Fruit fly (Drosophila melanogaster) whole organism: ENCODE data around the gene Usp1.

Experiments
- CG8478 ChIP-seq: fragments of >200 bp; optimal IDR thresholded peaks from 2 replicates; lab custom pipeline; 2018; ENCODE audit warnings: inconsistent platforms
- Dll ChIP-seq: fragments of >200 bp; optimal IDR thresholded peaks from 2 replicates; lab custom pipeline; 2017
- EcR ChIP-seq, 2 experiments: fragments of >200 bp; optimal IDR thresholded peaks; 2 replicates each; lab custom pipeline; 2017; ENCODE audit warnings: missing biosample characterization in 2 of 2, missing genetic modification characterization in 2 of 2, missing genetic modification reagents in 2 of 2
- pan ChIP-seq: fragments of >200 bp; optimal IDR thresholded peaks from 2 replicates; lab custom pipeline; 2017
- psq ChIP-seq: fragments of >200 bp; optimal IDR thresholded peaks from 2 replicates; lab custom pipeline; 2017
- usp ChIP-seq: fragments of >200 bp; optimal IDR thresholded peaks from 2 replicates; lab custom pipeline; 2017; ENCODE audit warnings: missing biosample characterization, missing genetic modification characterization, mixed read lengths

The Usp1 gene

DNA sequence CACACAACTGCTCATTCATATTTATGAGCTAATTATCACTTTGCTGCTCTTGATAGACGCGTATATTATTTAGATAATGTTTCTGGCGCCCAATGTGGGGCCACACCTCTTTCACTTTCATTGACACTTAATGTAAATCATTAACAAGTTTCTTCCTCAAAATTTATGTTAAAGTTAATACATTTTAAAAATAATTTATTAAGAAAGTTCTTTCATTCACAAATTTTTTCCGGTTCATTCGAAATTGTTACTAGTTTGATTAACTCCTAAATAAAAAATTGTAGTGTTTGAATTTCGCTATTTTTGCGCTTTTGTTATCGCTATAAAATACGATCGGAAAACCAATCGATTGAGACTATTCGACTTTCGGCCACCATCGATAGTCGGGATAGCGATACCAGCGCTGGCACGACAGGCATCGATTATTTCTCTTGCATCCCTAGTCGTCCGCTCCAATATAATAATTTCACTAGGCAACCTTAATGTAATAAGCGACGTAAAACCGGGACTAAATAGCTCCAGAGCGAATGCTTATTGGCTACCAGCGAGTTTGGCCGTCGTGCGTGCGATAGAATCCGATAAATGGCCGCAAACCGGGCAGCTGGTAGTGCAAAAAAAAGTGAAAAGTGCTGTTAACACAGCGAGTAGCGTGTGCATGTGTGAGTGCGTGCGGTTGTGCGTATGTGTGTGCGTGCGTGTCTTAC, at the start of gene Usp1:
Gene Usp1, plus strand, starts transcription at position 417 of the 704 bp plus-strand sequence.
- TF ChIP-seq EcR (GFP tag; optimal IDR thresholded peaks at IDR 0.05; lab: Kevin White, UChicago) (no peak), CG8478 (no peak), usp (GFP tag; lab: Kevin White, UChicago) (no peak), pan (lab: Kevin White, UChicago) (peak; percentile 9), psq (lab: Kevin White, UChicago) (no peak), Dll (no peak)

DNA sequence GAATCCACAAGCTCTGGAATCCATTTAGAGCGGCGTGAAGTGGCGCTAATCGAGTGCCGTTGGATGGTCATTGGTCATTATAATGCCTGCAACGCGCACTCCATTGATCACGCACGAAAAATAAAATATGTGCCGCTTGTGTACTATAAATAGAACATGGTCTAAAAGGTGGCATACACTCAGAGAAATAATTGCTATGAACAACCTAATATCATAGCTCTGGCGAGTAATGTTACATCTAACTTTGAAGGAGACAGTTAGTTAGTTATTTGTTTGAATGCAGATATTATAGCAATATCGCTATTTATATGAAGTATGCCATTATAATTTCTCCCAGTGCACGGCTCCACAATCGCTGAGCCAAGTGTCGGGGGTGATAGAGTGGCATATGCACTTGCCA, 38.0 kb upstream of the Usp1 start:
- TF ChIP-seq Dll (no peak), EcR (GFP tag; optimal IDR thresholded peaks at IDR 0.05; lab: Kevin White, UChicago) (no peak), pan (lab: Kevin White, UChicago) (no peak), psq (lab: Kevin White, UChicago) (no peak), usp (GFP tag; lab: Kevin White, UChicago) (no peak), CG8478 (no peak)

DNA sequence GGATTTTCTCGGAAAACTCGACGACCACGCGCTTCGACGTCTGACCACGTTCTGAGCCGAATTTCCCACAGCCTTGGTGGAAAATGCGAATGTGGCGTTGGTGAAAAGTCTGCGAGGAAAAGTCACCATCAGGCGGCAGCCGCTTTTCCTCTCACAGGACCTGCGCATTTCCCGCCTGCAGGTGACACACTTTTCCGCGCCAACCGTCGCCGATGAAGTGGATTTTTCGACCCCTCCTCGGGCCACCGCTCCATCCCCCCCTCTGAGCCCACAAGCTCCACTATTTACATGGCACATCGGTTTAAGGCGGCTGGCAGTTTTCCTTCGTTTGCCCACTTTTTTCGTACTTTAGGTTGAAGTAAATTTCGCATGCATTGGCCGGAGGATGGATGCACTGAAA, 34.0 kb upstream of the Usp1 start, which contains the start of gene jus:
Gene jus, minus strand, starts transcription at position 38 of the 400 bp plus-strand sequence.
- no peak for TF ChIP-seq usp (GFP tag; lab: Kevin White, UChicago)
- TF ChIP-seq CG8478, result no peak
- no peak for TF ChIP-seq psq (lab: Kevin White, UChicago)
- no peak for TF ChIP-seq pan (lab: Kevin White, UChicago)
- no peak for TF ChIP-seq Dll
- TF ChIP-seq EcR (GFP tag; optimal IDR thresholded peaks at IDR 0.05; lab: Kevin White, UChicago), result no peak

DNA sequence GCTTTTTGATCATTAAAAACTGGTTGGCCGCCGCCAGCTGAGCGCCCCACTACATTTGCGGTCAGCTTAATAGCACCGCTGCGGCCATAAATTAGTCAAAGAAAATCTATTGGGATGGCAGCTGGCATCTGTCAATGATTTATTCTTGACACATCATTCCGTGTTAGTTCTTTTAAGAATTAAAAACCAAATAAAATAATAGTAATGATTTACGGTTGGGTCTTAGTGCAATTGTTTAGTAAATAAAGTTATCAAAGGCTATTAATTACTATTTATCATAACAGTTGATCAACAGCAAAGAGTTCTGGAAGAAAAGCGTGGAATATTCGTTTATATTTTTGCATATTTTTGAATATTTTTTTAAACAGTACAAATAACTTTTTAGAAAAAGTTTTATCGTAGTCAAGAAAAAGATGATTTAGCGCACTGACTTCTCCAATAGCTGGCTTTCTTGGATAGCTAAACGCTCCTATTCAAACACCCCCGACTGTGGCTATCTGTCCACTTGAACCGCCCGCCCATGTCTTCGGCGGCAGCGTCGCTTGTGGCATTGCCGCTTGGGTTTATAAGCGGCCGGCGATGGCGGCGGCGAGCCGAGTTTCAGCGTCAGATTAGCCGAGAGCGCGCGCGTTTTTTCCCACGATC, 31.9 kb upstream of the Usp1 start, which contains the start of gene CG14515:
Gene CG14515, plus strand, starts transcription at position 590 of the 645 bp plus-strand sequence.
- no peak for TF ChIP-seq usp (GFP tag; lab: Kevin White, UChicago)
- TF ChIP-seq Dll, result no peak

DNA sequence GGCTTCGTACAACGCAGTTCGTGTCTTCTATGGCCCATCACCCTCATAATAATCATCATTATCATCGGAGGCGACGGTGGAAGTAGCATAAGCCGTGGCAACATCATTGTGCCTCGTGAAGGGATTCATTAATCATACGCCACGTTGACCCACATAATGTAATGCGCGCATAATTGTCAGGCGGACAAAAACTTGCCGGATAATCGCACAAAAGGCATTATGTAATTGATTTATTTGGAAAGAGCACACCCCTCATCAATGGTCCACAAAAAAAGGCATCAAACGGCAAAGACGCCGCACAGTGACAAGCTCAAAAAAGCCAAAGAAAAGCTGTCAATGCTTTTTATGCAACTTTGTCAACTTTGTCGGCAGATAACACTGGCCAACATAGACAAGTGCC, 30.7 kb upstream of the Usp1 start:
- TF ChIP-seq pan (lab: Kevin White, UChicago), result no peak
- TF ChIP-seq CG8478, result no peak
- no peak for TF ChIP-seq psq (lab: Kevin White, UChicago)
- TF ChIP-seq Dll, result no peak
- TF ChIP-seq EcR (GFP tag; optimal IDR thresholded peaks at IDR 0.05; lab: Kevin White, UChicago), result no peak
- no peak for TF ChIP-seq usp (GFP tag; lab: Kevin White, UChicago)

DNA sequence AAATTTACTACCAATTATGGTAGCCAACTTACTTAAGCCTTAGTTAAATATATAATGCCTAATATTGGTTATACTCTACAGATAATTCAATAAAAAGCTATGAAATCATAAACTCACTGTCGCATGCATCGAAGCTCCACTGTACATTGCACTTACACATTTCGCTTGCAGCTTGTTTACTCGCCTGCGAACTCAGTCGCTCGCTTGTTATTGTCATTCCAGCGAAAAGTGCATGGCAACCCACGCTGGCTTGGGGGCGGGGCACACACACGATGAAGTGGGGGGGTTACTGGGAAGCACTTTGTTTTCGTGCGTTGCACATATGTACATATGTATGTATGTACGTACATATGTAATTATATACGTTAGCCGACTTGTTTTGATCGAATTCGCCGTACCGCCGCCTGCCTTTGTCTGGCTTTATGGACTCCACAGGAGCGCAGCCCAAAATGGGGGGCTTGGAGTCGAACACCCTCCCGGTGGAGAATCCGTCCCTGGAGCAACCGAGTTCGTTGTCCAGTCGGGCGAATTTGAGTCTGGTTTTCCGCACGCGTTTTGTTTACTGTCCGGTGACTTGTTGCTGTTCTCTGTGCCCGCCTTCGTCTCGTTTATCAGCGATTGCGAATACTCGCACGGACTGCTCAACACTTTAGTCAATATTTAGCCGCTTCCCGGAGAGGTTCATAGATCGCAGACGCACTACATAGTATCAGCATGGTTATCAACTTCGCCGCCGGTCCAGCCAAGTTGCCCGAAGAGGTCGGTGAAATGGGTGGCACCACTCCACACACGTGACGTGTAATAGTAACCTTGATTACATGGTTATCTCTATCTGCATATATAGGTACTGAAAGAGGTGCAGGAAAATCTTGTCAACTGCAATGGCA, 28.9 kb upstream of the Usp1 start, which contains the start of gene CG11899:
Gene CG11899, plus strand, starts transcription at position 648 of the 887 bp plus-strand sequence.
- TF ChIP-seq Dll (no peak), pan (lab: Kevin White, UChicago) (no peak), EcR (GFP tag; optimal IDR thresholded peaks at IDR 0.05; lab: Kevin White, UChicago) (peak; percentile 86 to 91), psq (lab: Kevin White, UChicago) (no peak), usp (GFP tag; lab: Kevin White, UChicago) (no peak)

DNA sequence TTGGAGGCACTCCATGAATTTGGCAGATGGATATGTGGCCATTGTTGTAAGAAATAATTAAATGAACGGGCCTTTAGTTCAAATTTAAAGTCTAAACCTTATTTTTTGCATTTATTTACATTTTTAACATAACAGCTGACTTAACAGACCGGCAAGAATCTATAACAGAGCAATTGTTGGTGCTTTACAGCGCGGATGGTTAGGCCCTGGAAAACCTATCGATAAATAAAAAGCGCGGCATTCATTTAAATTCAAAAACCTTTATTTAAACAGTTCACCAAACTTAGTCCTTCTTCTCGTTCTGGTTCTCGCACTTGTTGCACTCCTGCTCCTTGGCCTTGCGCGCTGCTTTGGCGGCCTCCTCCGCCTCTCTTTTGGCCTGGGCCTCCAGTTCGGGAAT, 26.5 kb upstream of the Usp1 start, which contains the start of gene Mesh1:
Gene Mesh1, minus strand, starts transcription at position 108 of the 400 bp plus-strand sequence.
- no peak for TF ChIP-seq CG8478
- no peak for TF ChIP-seq psq (lab: Kevin White, UChicago)
- no peak for TF ChIP-seq pan (lab: Kevin White, UChicago)
- no peak for TF ChIP-seq usp (GFP tag; lab: Kevin White, UChicago)
- no peak for TF ChIP-seq Dll
- no peak for TF ChIP-seq EcR (GFP tag; optimal IDR thresholded peaks at IDR 0.05; lab: Kevin White, UChicago)

DNA sequence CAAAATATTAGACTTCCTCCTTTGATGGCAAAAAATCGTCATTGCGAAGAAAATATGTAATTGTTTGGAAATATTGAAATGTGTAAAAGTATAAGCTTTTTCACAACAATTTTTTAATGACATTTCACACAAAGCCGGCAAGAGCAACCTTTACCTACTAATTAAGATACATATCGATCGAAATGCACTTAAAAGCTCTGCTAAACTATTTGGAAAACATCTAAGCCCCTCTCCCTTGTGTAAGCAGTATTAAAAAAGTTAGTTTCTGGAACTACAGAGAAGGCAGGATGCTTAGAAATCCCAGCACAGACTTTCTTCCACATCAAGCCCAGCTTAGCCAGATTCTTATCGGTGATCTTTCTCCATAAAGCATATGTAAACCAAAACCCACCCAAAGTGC, 24.9 kb upstream of the Usp1 start, which contains the start of gene Cyt-c1L:
Gene Cyt-c1L, minus strand, starts transcription at position 101 of the 400 bp plus-strand sequence.
- TF ChIP-seq CG8478, result no peak
- no peak for TF ChIP-seq Dll
- TF ChIP-seq psq (lab: Kevin White, UChicago), result no peak
- TF ChIP-seq EcR (GFP tag; optimal IDR thresholded peaks at IDR 0.05; lab: Kevin White, UChicago), result no peak
- no peak for TF ChIP-seq usp (GFP tag; lab: Kevin White, UChicago)
- TF ChIP-seq pan (lab: Kevin White, UChicago), result no peak

DNA sequence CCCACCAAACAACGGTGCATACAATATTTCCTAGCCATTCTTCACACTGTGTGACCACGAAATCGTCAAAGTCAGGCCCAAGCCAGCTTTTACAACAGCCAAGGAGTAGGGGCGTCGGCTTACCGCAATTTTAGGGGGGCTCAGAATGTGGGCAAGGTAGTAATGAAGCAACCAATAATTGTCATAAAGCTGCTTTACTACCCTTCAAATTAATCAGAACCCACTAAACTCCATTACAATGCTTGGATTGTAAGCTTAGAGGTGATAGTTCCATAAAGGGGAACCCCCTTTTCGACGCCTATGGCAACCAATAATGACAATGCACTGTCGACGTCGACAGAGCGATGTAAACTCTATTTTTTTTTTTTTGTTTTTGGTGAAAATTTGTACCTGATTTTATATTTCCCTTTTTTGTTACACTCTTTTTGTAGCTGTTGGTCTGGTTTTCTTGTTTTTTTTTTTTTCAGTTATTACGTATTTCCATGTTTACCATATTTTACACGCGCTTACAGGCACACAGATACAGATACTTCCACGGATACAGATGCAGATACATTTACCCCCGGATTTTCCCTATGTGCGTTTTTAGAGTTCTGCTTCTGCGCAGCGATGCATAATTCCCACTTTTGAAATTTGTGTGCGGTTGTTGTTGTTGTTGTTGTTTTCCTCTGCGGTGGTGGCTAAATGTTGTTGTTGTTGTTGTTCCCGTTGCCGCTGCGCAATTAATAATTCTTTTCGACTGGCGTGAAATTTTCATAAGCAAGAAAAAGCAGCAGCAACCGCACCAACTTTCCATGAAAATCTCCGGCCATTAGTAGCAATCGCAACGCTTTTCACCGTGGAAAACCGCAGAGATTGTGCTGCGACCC, 24.1 kb upstream of the Usp1 start:
- TF ChIP-seq CG8478 (no peak), Dll (no peak), psq (lab: Kevin White, UChicago) (no peak), EcR (GFP tag; optimal IDR thresholded peaks at IDR 0.05; lab: Kevin White, UChicago) (no peak), pan (lab: Kevin White, UChicago) (no peak), usp (GFP tag; lab: Kevin White, UChicago) (no peak)

DNA sequence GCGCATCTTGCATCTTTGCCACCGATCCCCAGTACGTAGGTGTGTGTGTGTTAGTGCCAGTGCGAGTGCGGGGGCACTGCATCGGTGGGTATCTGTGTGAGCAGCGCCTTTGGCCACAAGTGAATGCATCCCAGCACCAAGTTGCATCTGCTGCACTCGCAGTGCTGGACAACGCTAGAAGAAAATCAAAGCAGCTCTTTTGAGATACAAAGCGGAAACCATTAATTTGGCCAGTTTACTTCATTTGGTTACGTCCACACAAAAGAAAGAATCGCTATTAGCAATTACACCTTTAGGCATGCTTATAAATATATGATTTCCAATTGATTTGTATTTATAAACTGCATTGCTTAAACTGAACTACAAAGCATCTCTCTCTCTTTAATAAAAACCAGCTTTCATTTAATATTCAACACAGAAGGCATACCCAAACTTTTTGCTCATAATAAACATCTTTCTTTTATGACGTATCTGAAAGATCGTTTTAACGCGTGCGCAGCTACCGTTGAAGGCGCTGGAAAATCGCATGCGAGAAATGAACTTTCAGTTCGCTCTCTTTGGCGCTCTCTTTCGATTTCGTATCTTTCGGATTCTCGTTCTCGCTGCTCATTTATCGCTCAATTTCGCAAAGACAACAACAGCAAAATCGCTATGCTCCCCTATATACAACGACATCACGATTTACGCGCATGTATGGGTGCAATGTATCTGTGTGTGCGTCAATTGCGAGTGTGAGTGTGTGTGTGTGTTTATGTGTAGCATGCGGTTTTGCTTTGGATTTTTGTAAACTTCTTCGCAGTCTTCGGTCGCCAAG, 22.6 kb upstream of the Usp1 start:
- TF ChIP-seq CG8478 (peak; percentile 28), Dll (no peak)
